Worm (Caenorhabditis elegans): ENCODE results near the gene add-1.

add-1 gene

ce11 chrX:4844765-4845164 is 15.1 kb downstream of the add-1 start:
- TF ChIP-seq nhr-11 (tag; optimal IDR thresholded peaks at IDR 0.05) (no peak), ztf-4 (tag; optimal IDR thresholded peaks at IDR 0.05) (no peak), ceh-16 (tag; optimal IDR thresholded peaks at IDR 0.05) (no peak), elt-1 (tag; optimal IDR thresholded peaks at IDR 0.05) (no peak)

ce11 chrX:4842305-4842704 is 17.5 kb downstream of the add-1 start:
- no peak for TF ChIP-seq fos-1 (tag; optimal IDR thresholded peaks at IDR 0.05)
- TF ChIP-seq ztf-11 (tag; optimal IDR thresholded peaks at IDR 0.05) = no peak
- TF ChIP-seq zag-1 (tag; optimal IDR thresholded peaks at IDR 0.05) = no peak
- TF ChIP-seq aly-2 (tag; optimal IDR thresholded peaks at IDR 0.05) = no peak
- no peak for TF ChIP-seq snpc-4 (tag; optimal IDR thresholded peaks at IDR 0.05)
- no peak for TF ChIP-seq unc-39 (tag; optimal IDR thresholded peaks at IDR 0.05)
- no peak for TF ChIP-seq nfya-1 (tag; optimal IDR thresholded peaks at IDR 0.05; ENCODE audit: insufficient read depth)
- no peak for TF ChIP-seq egl-27 (tag; optimal IDR thresholded peaks at IDR 0.05)
- no peak for TF ChIP-seq ceh-82 (tag; optimal IDR thresholded peaks at IDR 0.05)
- TF ChIP-seq nhr-25 (tag; optimal IDR thresholded peaks at IDR 0.05) = no peak
- TF ChIP-seq lin-39 (tag; optimal IDR thresholded peaks at IDR 0.05) = no peak
- no peak for TF ChIP-seq ceh-16 (tag; optimal IDR thresholded peaks at IDR 0.05)
- no peak for TF ChIP-seq nhr-237 (tag; optimal IDR thresholded peaks at IDR 0.05)
- no peak for TF ChIP-seq sea-2 (GFP tag; optimal IDR thresholded peaks at IDR 0.05)
- no peak for TF ChIP-seq nhr-77 (tag; optimal IDR thresholded peaks at IDR 0.05)
- no peak for TF ChIP-seq lin-15B (tag; optimal IDR thresholded peaks at IDR 0.05)
- TF ChIP-seq pha-4 (tag; optimal IDR thresholded peaks at IDR 0.05) = no peak
- TF ChIP-seq mdl-1 (tag; optimal IDR thresholded peaks at IDR 0.05) = no peak
- no peak for TF ChIP-seq fkh-2 (tag; optimal IDR thresholded peaks at IDR 0.05)
- TF ChIP-seq ama-1 (optimal IDR thresholded peaks at IDR 0.05) = no peak

ce11 chrX:4840653-4841052 is 19.2 kb downstream of the add-1 start:
- no peak for TF ChIP-seq jun-1 (tag; optimal IDR thresholded peaks at IDR 0.05)
- TF ChIP-seq pqm-1 (tag; optimal IDR thresholded peaks at IDR 0.05) = no peak
- TF ChIP-seq egl-5 (tag; optimal IDR thresholded peaks at IDR 0.05) = no peak
- TF ChIP-seq nhr-237 (tag; optimal IDR thresholded peaks at IDR 0.05) = no peak
- no peak for TF ChIP-seq aly-2 (tag; optimal IDR thresholded peaks at IDR 0.05)
- no peak for TF ChIP-seq fkh-10 (GFP tag; optimal IDR thresholded peaks at IDR 0.05)
- TF ChIP-seq elt-3 (tag; optimal IDR thresholded peaks at IDR 0.05) = no peak
- TF ChIP-seq mdl-1 (tag; optimal IDR thresholded peaks at IDR 0.05) = no peak
- TF ChIP-seq ZK546.5 (tag; optimal IDR thresholded peaks at IDR 0.05) = no peak
- no peak for TF ChIP-seq nhr-25 (tag; optimal IDR thresholded peaks at IDR 0.05)
- no peak for TF ChIP-seq nhr-23 (tag; optimal IDR thresholded peaks at IDR 0.05)
- no peak for TF ChIP-seq nhr-77 (tag; optimal IDR thresholded peaks at IDR 0.05)
- no peak for TF ChIP-seq daf-12 (tag; optimal IDR thresholded peaks at IDR 0.05)
- TF ChIP-seq lsy-12 (tag; optimal IDR thresholded peaks at IDR 0.05) = no peak

ce11 chrX:4822262-4822661 is 37.6 kb downstream of the add-1 start, which contains the start of gene R08E3.1:
Gene R08E3.1 (plus strand): TSS chrX:4822647.
- TF ChIP-seq daf-12 (tag; optimal IDR thresholded peaks at IDR 0.05) (no peak), elt-2 (tag; optimal IDR thresholded peaks at IDR 0.05) (peak; percentile 83), pqm-1 (tag; optimal IDR thresholded peaks at IDR 0.05) (peak; percentile 68), elt-3 (tag; optimal IDR thresholded peaks at IDR 0.05) (no peak), pha-4 (tag; optimal IDR thresholded peaks at IDR 0.05) (peak; percentile 46)

ce11 chrX:4821602-4822001 is 38.2 kb downstream of the add-1 start:
- TF ChIP-seq ztf-11 (tag; optimal IDR thresholded peaks at IDR 0.05) (no peak), elt-1 (tag; optimal IDR thresholded peaks at IDR 0.05) (no peak), pqm-1 (tag; optimal IDR thresholded peaks at IDR 0.05) (peak; percentile 32), nhr-12 (tag; optimal IDR thresholded peaks at IDR 0.05) (no peak), nhr-76 (tag; optimal IDR thresholded peaks at IDR 0.05) (no peak), nhr-25 (tag; optimal IDR thresholded peaks at IDR 0.05) (no peak), nhr-67 (tag; optimal IDR thresholded peaks at IDR 0.05) (no peak), ztf-4 (tag; optimal IDR thresholded peaks at IDR 0.05) (no peak), ceh-28 (tag; optimal IDR thresholded peaks at IDR 0.05) (no peak), unc-39 (tag; optimal IDR thresholded peaks at IDR 0.05) (no peak), elt-2 (tag; optimal IDR thresholded peaks at IDR 0.05) (peak; percentile 84), elt-3 (tag; optimal IDR thresholded peaks at IDR 0.05) (no peak), tbx-2 (tag; optimal IDR thresholded peaks at IDR 0.05) (no peak)

Measured in whole organism, L3 larva.